Worm (Caenorhabditis elegans) whole organism, L4/young adult: ENCODE data around the gene T19B10.2.

Experiments
- W03F9.2 ChIP-seq: fragments of 150-350 bp; optimal IDR thresholded peaks from 2 replicates; lab custom pipeline; 2014; ENCODE audit warnings: missing biosample characterization, missing genetic modification characterization
- dao-5 ChIP-seq: sonication (generic microtip); optimal IDR thresholded peaks from 2 replicates; lab custom pipeline; 2016; ENCODE audit warnings: missing genotype, missing genetic modification characterization, moderate library complexity, missing compliant biosample characterization
- him-1 ChIP-seq: sonication (generic microtip); optimal IDR thresholded peaks from 2 replicates; lab custom pipeline; 2016; ENCODE audit warnings: missing genotype, missing genetic modification reagents, missing genetic modification characterization, missing compliant biosample characterization

ce11 chrV:11220415-11220814, 687 bp upstream of the T19B10.2 start:
- no peak for TF ChIP-seq him-1
- TF ChIP-seq dao-5 (tag; lab: Kevin White, UChicago), result no peak
- no peak for TF ChIP-seq W03F9.2 (tag; lab: Kevin White, UChicago)
